Worm (Caenorhabditis elegans) whole organism, L4/young adult: Measurements from ENCODE around the gene W06G6.9.

Experiments
- dao-5 ChIP-seq: sonication (generic microtip); optimal IDR thresholded peaks from 2 replicates; lab custom pipeline; 2016; ENCODE audit warnings: missing genotype, missing genetic modification characterization, moderate library complexity, missing compliant biosample characterization
- him-1 ChIP-seq: sonication (generic microtip); optimal IDR thresholded peaks from 2 replicates; lab custom pipeline; 2016; ENCODE audit warnings: missing genotype, missing genetic modification reagents, missing genetic modification characterization, missing compliant biosample characterization

ce11 chrV:16683359-16683758 is 37.1 kb upstream of the W06G6.9 start:
- no peak for TF ChIP-seq dao-5
- TF ChIP-seq him-1 = no peak
